Fruit fly (Drosophila melanogaster): ENCODE measurements around the gene Arglu1.

The Arglu1 gene

dm6 chr2L:9894871-9895364 is 43.0 kb downstream of the Arglu1 start, which contains the start of gene Bka (continued):
- no peak for TF ChIP-seq ken (GFP tag; IDR thresholded peaks at IDR 0.05)
- TF ChIP-seq btn (GFP tag; optimal IDR thresholded peaks at IDR 0.05), result no peak
- peak; percentile 48 for TF ChIP-seq BtbVII (GFP tag; optimal IDR thresholded peaks at IDR 0.05)
- no peak for TF ChIP-seq CG9932 (GFP tag; IDR thresholded peaks at IDR 0.05)
- no peak for TF ChIP-seq hth (optimal IDR thresholded peaks at IDR 0.05)
- peak; percentile 47 for TF ChIP-seq Fer3 (tag; optimal IDR thresholded peaks at IDR 0.05)
- no peak for TF ChIP-seq CG11560 (tag; IDR thresholded peaks at IDR 0.05)
- TF ChIP-seq CG9876 (GFP tag; optimal IDR thresholded peaks at IDR 0.05), result no peak
- peak; percentile 92 for TF ChIP-seq zen2 (GFP tag; IDR thresholded peaks at IDR 0.05; ENCODE audit: partially characterized antibody)
- no peak for TF ChIP-seq cad (GFP tag; optimal IDR thresholded peaks at IDR 0.05)
- peak; percentile 31 for TF ChIP-seq CG4424 (GFP tag; optimal IDR thresholded peaks at IDR 0.05)
- no peak for TF ChIP-seq chn (GFP tag; optimal IDR thresholded peaks at IDR 0.05)
- no peak for TF ChIP-seq CG5245 (GFP tag; optimal IDR thresholded peaks at IDR 0.05)
- no peak for TF ChIP-seq CG6813 (GFP tag; optimal IDR thresholded peaks at IDR 0.05)
- TF ChIP-seq B-H2 (GFP tag; optimal IDR thresholded peaks at IDR 0.05), result peak; percentile 81
- peak; percentile 62 for TF ChIP-seq CG32532 (GFP tag; IDR thresholded peaks at IDR 0.05)
- no peak for TF ChIP-seq Lpt (GFP tag; optimal IDR thresholded peaks at IDR 0.05)
- TF ChIP-seq cato (GFP tag; optimal IDR thresholded peaks at IDR 0.05; ENCODE audit: borderline replicate concordance), result peak; percentile 31
- no peak for TF ChIP-seq CG12942 (GFP tag; optimal IDR thresholded peaks at IDR 0.05)
- TF ChIP-seq sim (GFP tag; IDR thresholded peaks at IDR 0.05), result no peak
- TF ChIP-seq Six4 (GFP tag; optimal IDR thresholded peaks at IDR 0.05), result no peak
- no peak for TF ChIP-seq en (GFP tag; optimal IDR thresholded peaks at IDR 0.05)
- no peak for TF ChIP-seq zf30C (GFP tag; optimal IDR thresholded peaks at IDR 0.05)
- no peak for TF ChIP-seq CG11093 (GFP tag; IDR thresholded peaks at IDR 0.05)
- no peak for TF ChIP-seq Rx (GFP tag; IDR thresholded peaks at IDR 0.05)
- peak; percentile 98 for TF ChIP-seq vnd (GFP tag; IDR thresholded peaks at IDR 0.05; ENCODE audit: partially characterized antibody)
- TF ChIP-seq CG13424 (tag; optimal IDR thresholded peaks at IDR 0.05), result peak; percentile 53
- no peak for TF ChIP-seq Hmx (GFP tag; optimal IDR thresholded peaks at IDR 0.05)
- TF ChIP-seq Hey (tag; optimal IDR thresholded peaks at IDR 0.05), result no peak
- no peak for TF ChIP-seq shn (GFP tag; optimal IDR thresholded peaks at IDR 0.05)
- TF ChIP-seq CG11723 (GFP tag; optimal IDR thresholded peaks at IDR 0.05), result no peak
- peak; percentile 79 for TF ChIP-seq CG17385 (GFP tag; optimal IDR thresholded peaks at IDR 0.05)
- TF ChIP-seq CG5953 (GFP tag; IDR thresholded peaks at IDR 0.05), result no peak
- TF ChIP-seq Atf3 (GFP tag; optimal IDR thresholded peaks at IDR 0.05), result no peak
- TF ChIP-seq CG6254 (GFP tag; optimal IDR thresholded peaks at IDR 0.05), result peak; percentile 63
- peak; percentile 75 for TF ChIP-seq sug (tag; optimal IDR thresholded peaks at IDR 0.05)
- TF ChIP-seq NC2β (GFP tag; optimal IDR thresholded peaks at IDR 0.05), result peak; percentile 55
- TF ChIP-seq CG10565 (GFP tag; optimal IDR thresholded peaks at IDR 0.05), result no peak
- TF ChIP-seq CG4360 (GFP tag; IDR thresholded peaks at IDR 0.05), result no peak
- peak; percentile 65 for TF ChIP-seq CG10431 (GFP tag; optimal IDR thresholded peaks at IDR 0.05)
- peak; percentile 75 for TF ChIP-seq CG10147 (GFP tag; optimal IDR thresholded peaks at IDR 0.05)
- peak; percentile 40 for TF ChIP-seq wek (GFP tag; optimal IDR thresholded peaks at IDR 0.05)
- peak; percentile 85 for TF ChIP-seq CG34376 (GFP tag; optimal IDR thresholded peaks at IDR 0.05)
- peak; percentile 28 for TF ChIP-seq oc (tag; optimal IDR thresholded peaks at IDR 0.05)
- TF ChIP-seq CG17186 (GFP tag; optimal IDR thresholded peaks at IDR 0.05), result peak; percentile 67
- peak; percentile 98 for TF ChIP-seq hbn (GFP tag; IDR thresholded peaks at IDR 0.05; ENCODE audit: partially characterized antibody)
- peak; percentile 48 for TF ChIP-seq bcd (GFP tag; optimal IDR thresholded peaks at IDR 0.05)
- peak; percentile 79 for TF ChIP-seq caup (GFP tag; optimal IDR thresholded peaks at IDR 0.05; ENCODE audit: severe bottlenecking)
- TF ChIP-seq zen (tag; optimal IDR thresholded peaks at IDR 0.05), result peak; percentile 21
- TF ChIP-seq CG2875 (GFP tag; optimal IDR thresholded peaks at IDR 0.05), result peak; percentile 8
- peak; percentile 79 for TF ChIP-seq nerfin-1 (tag; optimal IDR thresholded peaks at IDR 0.05)
